Worm (Caenorhabditis elegans) whole organism, early embryonic: ENCODE results near the gene F33D4.4.

Experiments
- B0310.2 ChIP-seq: sonication (generic microtip); optimal IDR thresholded peaks from 2 replicates; lab custom pipeline; 2016; ENCODE audit warnings: mild to moderate bottlenecking, missing genetic modification characterization, missing compliant biosample characterization
- F13C5.2 ChIP-seq: sonication (generic microtip); optimal IDR thresholded peaks from 2 replicates; lab custom pipeline; 2017; ENCODE audit warnings: mild to moderate bottlenecking, missing genetic modification characterization, inconsistent platforms, missing compliant biosample characterization
- aly-1 ChIP-seq: sonication (generic microtip); optimal IDR thresholded peaks from 2 replicates; lab custom pipeline; 2016; ENCODE audit warnings: missing genetic modification characterization, missing compliant biosample characterization
- ama-1 ChIP-seq: fragments of 150-350 bp; optimal IDR thresholded peaks from 2 replicates; lab custom pipeline; 2014
- ceh-13 ChIP-seq: fragments of 200-800 bp; sonication (Bioruptor generic); optimal IDR thresholded peaks from 2 replicates; lab custom pipeline; 2018; ENCODE audit warnings: mild to moderate bottlenecking, missing genetic modification characterization, missing compliant biosample characterization
- ceh-36 ChIP-seq: sonication (generic microtip); optimal IDR thresholded peaks from 2 replicates; lab custom pipeline; 2016; ENCODE audit warnings: missing genetic modification characterization, inconsistent platforms, missing compliant biosample characterization
- ets-7 ChIP-seq: sonication (generic microtip); optimal IDR thresholded peaks from 2 replicates; lab custom pipeline; 2016; ENCODE audit warnings: missing genotype, missing genetic modification characterization, missing compliant biosample characterization
- flt-1 ChIP-seq: fragments of 200-800 bp; sonication (Bioruptor generic); IDR thresholded peaks from 2 replicates; pipeline ENCODE4 v1.3.6; 2022; ENCODE audit warnings: missing genetic modification characterization, missing compliant biosample characterization
- hmbx-1 ChIP-seq: sonication (generic microtip); optimal IDR thresholded peaks from 2 replicates; lab custom pipeline; 2016; ENCODE audit warnings: mild to moderate bottlenecking, missing genetic modification characterization, missing compliant biosample characterization
- hmg-4 ChIP-seq: fragments of 200-800 bp; sonication (Bioruptor generic); optimal IDR thresholded peaks from 2 replicates; lab custom pipeline; 2018; ENCODE audit warnings: mild to moderate bottlenecking, missing genetic modification characterization, missing compliant biosample characterization
- hnd-1 ChIP-seq: sonication (generic microtip); optimal IDR thresholded peaks from 2 replicates; lab custom pipeline; 2016; ENCODE audit warnings: missing genetic modification characterization, missing compliant biosample characterization
- pes-1 ChIP-seq: fragments of 200-800 bp; sonication (Bioruptor generic); IDR thresholded peaks from 2 replicates; pipeline ENCODE4 v1.3.6; 2022; ENCODE audit warnings: missing genetic modification reagents, missing genetic modification characterization, missing compliant biosample characterization
- scrt-1 ChIP-seq: fragments of 200-800 bp; sonication (Bioruptor generic); IDR thresholded peaks from 2 replicates; pipeline ENCODE4 v1.3.6; 2022; ENCODE audit warnings: missing genetic modification characterization, missing compliant biosample characterization
- sea-1 ChIP-seq: fragments of 200-800 bp; sonication (Bioruptor generic); conservative IDR thresholded peaks from 2 replicates; pipeline ENCODE4 v1.3.6; 2022; ENCODE audit warnings: missing genetic modification characterization, missing compliant biosample characterization
- tbx-11 ChIP-seq: fragments of 200-800 bp; sonication (Bioruptor generic); IDR thresholded peaks from 2 replicates; pipeline ENCODE4 v1.3.6; 2022; ENCODE audit warnings: missing genetic modification characterization, missing compliant biosample characterization
- tbx-37 ChIP-seq: fragments of 200-800 bp; sonication (Bioruptor generic); conservative IDR thresholded peaks from 2 replicates; pipeline ENCODE4 v1.3.6; 2022; ENCODE audit warnings: missing genetic modification reagents, missing genetic modification characterization, missing compliant biosample characterization
- tra-4 ChIP-seq: sonication (generic microtip); optimal IDR thresholded peaks from 2 replicates; lab custom pipeline; 2017; ENCODE audit warnings: missing genetic modification characterization, missing compliant biosample characterization

Gene F33D4.4

DNA sequence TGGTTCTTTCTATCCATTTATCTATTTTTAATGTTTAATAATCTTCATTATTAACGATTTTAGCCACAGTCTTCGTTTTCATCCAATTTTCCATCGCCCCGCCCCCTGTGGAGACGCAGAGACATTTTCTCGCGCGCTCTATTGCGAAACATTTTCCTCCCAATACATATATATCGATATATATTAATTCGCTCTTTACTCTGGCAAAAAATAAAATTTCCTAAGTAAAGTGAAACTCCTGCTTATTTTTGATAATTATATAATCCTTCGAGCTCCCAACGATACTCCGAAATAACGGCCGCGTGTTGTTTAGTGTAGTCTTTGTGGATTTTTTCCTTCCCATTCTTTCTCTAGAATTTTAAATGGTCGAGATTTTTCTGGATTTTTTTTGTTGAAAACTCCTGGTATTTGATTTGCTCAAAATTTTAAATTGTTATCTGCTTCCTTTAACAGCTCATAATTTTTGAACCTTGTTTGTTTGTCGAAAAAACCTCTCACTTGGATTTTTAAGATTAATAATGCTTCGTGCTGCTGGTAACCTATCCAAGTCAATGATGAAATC lies 21.8 kb upstream of the F33D4.4 start, which contains the start of gene sucg-1:
TSS of gene sucg-1 (plus strand) at position 512 of the 562 bp plus-strand sequence.
- TF ChIP-seq hmg-4 (GFP tag; lab: Kevin White, UChicago) (no peak), ceh-13 (GFP tag; lab: Kevin White, UChicago) (no peak), tbx-37 (GFP tag; lab: Robert Waterston, UW) (no peak), F13C5.2 (tag; lab: Kevin White, UChicago) (no peak), tbx-11 (GFP tag; lab: Robert Waterston, UW) (no peak), scrt-1 (GFP tag; lab: Robert Waterston, UW) (no peak), tra-4 (tag; lab: Kevin White, UChicago) (no peak), aly-1 (tag; lab: Kevin White, UChicago) (no peak), ama-1 (lab: Kevin White, UChicago) (no peak), hmbx-1 (tag; lab: Kevin White, UChicago) (no peak), ets-7 (tag; lab: Kevin White, UChicago) (no peak), ceh-36 (tag; lab: Kevin White, UChicago) (no peak), sea-1 (no peak), flt-1 (GFP tag; lab: Robert Waterston, UW) (no peak), B0310.2 (tag; lab: Kevin White, UChicago) (no peak), pes-1 (GFP tag; lab: Robert Waterston, UW) (no peak), hnd-1 (tag; lab: Kevin White, UChicago) (no peak)

DNA sequence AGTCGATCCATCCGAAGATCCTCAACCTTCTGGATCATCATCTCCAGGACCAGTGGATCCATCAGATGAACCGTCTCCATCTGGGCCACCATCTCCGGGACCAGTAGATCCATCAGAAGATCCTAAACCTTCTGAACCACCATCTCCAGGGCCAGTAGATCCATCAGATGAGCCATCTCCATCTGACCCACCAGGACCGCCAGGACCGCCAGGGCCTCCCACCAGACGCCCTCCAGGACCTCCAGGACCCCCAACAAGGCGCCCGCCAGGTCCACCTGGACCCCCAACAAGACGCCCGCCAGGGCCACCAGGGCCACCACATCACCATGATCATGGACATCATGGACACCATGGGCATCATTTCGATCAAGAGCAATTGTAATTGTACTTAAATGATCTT lies 20.6 kb upstream of the F33D4.4 start:
- no peak for TF ChIP-seq tbx-37 (GFP tag; lab: Robert Waterston, UW)
- TF ChIP-seq pes-1 (GFP tag; lab: Robert Waterston, UW) = no peak
- no peak for TF ChIP-seq aly-1 (tag; lab: Kevin White, UChicago)
- TF ChIP-seq sea-1 = no peak
- no peak for TF ChIP-seq hnd-1 (tag; lab: Kevin White, UChicago)
- TF ChIP-seq scrt-1 (GFP tag; lab: Robert Waterston, UW) = no peak
- no peak for TF ChIP-seq B0310.2 (tag; lab: Kevin White, UChicago)
- no peak for TF ChIP-seq ets-7 (tag; lab: Kevin White, UChicago)
- no peak for TF ChIP-seq ceh-36 (tag; lab: Kevin White, UChicago)
- TF ChIP-seq hmbx-1 (tag; lab: Kevin White, UChicago) = no peak
- no peak for TF ChIP-seq tbx-11 (GFP tag; lab: Robert Waterston, UW)
- TF ChIP-seq ceh-13 (GFP tag; lab: Kevin White, UChicago) = no peak
- no peak for TF ChIP-seq flt-1 (GFP tag; lab: Robert Waterston, UW)
- TF ChIP-seq hmg-4 (GFP tag; lab: Kevin White, UChicago) = no peak
- no peak for TF ChIP-seq F13C5.2 (tag; lab: Kevin White, UChicago)
- TF ChIP-seq tra-4 (tag; lab: Kevin White, UChicago) = no peak
- TF ChIP-seq ama-1 (lab: Kevin White, UChicago) = no peak

DNA sequence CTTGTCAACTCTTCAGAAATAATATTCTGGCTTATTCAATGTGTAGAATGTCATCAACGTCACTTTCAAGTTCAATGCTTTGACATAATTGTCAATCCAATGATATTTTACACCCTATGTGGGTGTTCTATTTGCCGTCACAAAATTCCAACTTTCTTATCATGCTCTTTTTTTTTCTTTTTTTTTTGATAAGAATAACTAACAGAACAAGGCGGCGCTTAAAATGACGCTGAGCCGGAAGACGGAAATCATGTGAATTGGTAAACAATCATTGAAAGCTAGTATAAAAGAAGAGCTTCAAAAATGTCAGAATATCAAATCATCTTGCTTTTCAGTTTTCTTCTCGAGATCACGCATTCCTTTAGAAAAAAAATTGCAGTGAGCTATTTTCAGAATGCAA lies 19.6 kb upstream of the F33D4.4 start, which contains the start of gene C50F7.5:
TSS of gene C50F7.5 (plus strand) at position 395 of the 400 bp plus-strand sequence.
- TF ChIP-seq pes-1 (GFP tag; lab: Robert Waterston, UW) (no peak), ceh-13 (GFP tag; lab: Kevin White, UChicago) (no peak)

DNA sequence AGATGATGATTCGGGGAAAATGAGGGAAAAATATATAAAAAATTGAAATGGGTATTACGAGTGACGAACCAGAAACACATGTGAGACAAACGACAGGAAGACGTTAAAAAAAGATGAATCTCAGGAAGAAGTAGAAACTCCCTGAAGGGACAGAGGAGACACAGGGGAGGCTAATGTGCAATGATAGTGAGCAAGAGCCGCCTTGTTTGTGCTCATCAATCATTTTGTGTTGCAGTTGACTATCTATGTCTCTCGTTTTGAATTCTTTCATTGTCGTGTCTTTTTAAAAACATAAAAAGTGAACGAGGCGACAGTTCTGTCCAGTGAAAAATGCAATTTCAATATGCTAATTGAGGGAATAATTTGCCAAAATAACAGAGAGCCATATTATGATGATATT lies 18.2 kb upstream of the F33D4.4 start:
- TF ChIP-seq ama-1 (lab: Kevin White, UChicago) (no peak), hmbx-1 (tag; lab: Kevin White, UChicago) (no peak), tra-4 (tag; lab: Kevin White, UChicago) (no peak), ceh-36 (tag; lab: Kevin White, UChicago) (no peak), pes-1 (GFP tag; lab: Robert Waterston, UW) (no peak), hmg-4 (GFP tag; lab: Kevin White, UChicago) (no peak), flt-1 (GFP tag; lab: Robert Waterston, UW) (no peak), hnd-1 (tag; lab: Kevin White, UChicago) (no peak), sea-1 (no peak), scrt-1 (GFP tag; lab: Robert Waterston, UW) (no peak), F13C5.2 (tag; lab: Kevin White, UChicago) (no peak), ceh-13 (GFP tag; lab: Kevin White, UChicago) (no peak), B0310.2 (tag; lab: Kevin White, UChicago) (no peak), aly-1 (tag; lab: Kevin White, UChicago) (no peak), tbx-11 (GFP tag; lab: Robert Waterston, UW) (no peak), tbx-37 (GFP tag; lab: Robert Waterston, UW) (no peak), ets-7 (tag; lab: Kevin White, UChicago) (no peak)

DNA sequence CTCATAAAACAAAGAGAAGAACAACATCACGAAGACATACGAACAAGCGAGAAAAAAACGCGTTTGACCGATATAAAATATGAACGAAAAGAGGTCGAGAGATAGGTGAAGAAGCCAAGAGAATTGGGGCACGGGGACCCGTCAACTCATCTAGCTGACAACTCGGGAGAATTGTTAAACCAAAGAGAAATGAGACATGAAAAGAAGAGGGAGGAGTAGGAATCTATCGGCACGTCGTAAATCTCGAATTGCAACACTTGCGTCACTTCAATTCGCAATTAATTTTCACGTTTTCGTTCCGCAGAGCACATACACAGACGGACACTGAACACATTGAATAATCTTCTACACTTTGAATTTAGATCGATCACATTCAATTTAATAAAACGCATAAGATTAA lies 16.9 kb upstream of the F33D4.4 start:
- TF ChIP-seq ets-7 (tag; lab: Kevin White, UChicago) (no peak), flt-1 (GFP tag; lab: Robert Waterston, UW) (no peak), aly-1 (tag; lab: Kevin White, UChicago) (no peak), B0310.2 (tag; lab: Kevin White, UChicago) (no peak), F13C5.2 (tag; lab: Kevin White, UChicago) (no peak), hnd-1 (tag; lab: Kevin White, UChicago) (no peak)

DNA sequence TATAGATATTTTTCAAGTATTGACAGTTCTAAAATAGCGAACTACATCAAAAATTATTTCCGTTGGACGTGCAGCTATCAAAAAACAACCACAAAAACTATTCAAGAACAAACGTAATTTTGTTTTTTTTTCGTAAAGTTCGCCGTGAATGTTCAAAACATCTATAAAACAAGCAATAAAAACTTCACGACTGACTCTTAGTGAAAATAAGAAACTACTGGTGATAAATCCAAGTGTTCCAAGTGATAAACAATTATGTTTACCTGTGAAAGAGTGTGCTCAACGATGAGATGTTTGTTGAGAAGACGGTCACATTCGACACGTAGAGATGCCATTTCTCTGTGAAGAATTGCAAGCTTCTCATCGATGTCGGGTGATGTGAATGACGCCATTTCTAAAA lies 16.1 kb upstream of the F33D4.4 start, which contains the start of gene C50F7.6:
TSS of gene C50F7.6 (minus strand) at position 394 of the 400 bp plus-strand sequence.
- TF ChIP-seq tbx-37 (GFP tag; lab: Robert Waterston, UW) (no peak), F13C5.2 (tag; lab: Kevin White, UChicago) (no peak), flt-1 (GFP tag; lab: Robert Waterston, UW) (no peak), ceh-13 (GFP tag; lab: Kevin White, UChicago) (no peak), B0310.2 (tag; lab: Kevin White, UChicago) (no peak), tra-4 (tag; lab: Kevin White, UChicago) (no peak), ceh-36 (tag; lab: Kevin White, UChicago) (no peak), sea-1 (no peak), pes-1 (GFP tag; lab: Robert Waterston, UW) (no peak), tbx-11 (GFP tag; lab: Robert Waterston, UW) (no peak), hnd-1 (tag; lab: Kevin White, UChicago) (no peak)
